Worm (Caenorhabditis elegans) whole organism, young adult: ENCODE data around the gene R52.5.

ENCODE experiments used
- Y53F4B.3 ChIP-seq: fragments of 200-800 bp; sonication (Bioruptor generic); IDR thresholded peaks from 2 replicates; pipeline ENCODE4 v1.3.6; 2022; ENCODE audit warnings: missing genetic modification reagents, missing genetic modification characterization, missing compliant biosample characterization
- nfyb-1 ChIP-seq: fragments of 200-800 bp; sonication (Bioruptor generic); IDR thresholded peaks from 2 replicates; pipeline ENCODE4 v1.3.6; 2022; ENCODE audit warnings: missing genetic modification reagents, missing genetic modification characterization, missing compliant biosample characterization
- nhr-90 ChIP-seq: sonication (generic microtip); optimal IDR thresholded peaks from 2 replicates; lab custom pipeline; 2016; ENCODE audit warnings: missing genotype, mild to moderate bottlenecking, missing genetic modification characterization, missing compliant biosample characterization
- snpc-3.4 ChIP-seq: sonication (generic microtip); optimal IDR thresholded peaks from 2 replicates; lab custom pipeline; 2017; ENCODE audit warnings: missing genetic modification characterization, mild to moderate bottlenecking, missing compliant biosample characterization, antibody characterized with exemption, moderate library complexity, missing genotype, missing genetic modification reagents

ce11 chrII:2063989-2064388 is 45.9 kb downstream of the R52.5 start, which contains the start of gene F07E5.13:
- TF ChIP-seq Y53F4B.3 (GFP tag; lab: Robert Waterston, UW) (no peak), nfyb-1 (GFP tag; lab: Robert Waterston, UW) (no peak), snpc-3.4 (tag; lab: Kevin White, UChicago) (no peak), nhr-90 (tag; lab: Kevin White, UChicago) (no peak)
